Worm (Caenorhabditis elegans) whole organism, midembryonic: Measurements from ENCODE around the gene lelo-1.

Experiments
- flt-1 ChIP-seq: fragments of 200-800 bp; sonication (Bioruptor generic); IDR thresholded peaks from 2 replicates; pipeline ENCODE4 v1.3.6; 2022; ENCODE audit warnings: missing genetic modification characterization, missing compliant biosample characterization
- klf-2 ChIP-seq: fragments of 200-800 bp; sonication (Bioruptor generic); conservative IDR thresholded peaks from 2 replicates; pipeline ENCODE4 v1.3.6; 2022; ENCODE audit warnings: missing genetic modification reagents, missing genetic modification characterization, missing compliant biosample characterization
- med-1 ChIP-seq: sonication (generic microtip); optimal IDR thresholded peaks from 2 replicates; lab custom pipeline; 2017; ENCODE audit warnings: missing genetic modification characterization, mild to moderate bottlenecking, missing compliant biosample characterization, antibody characterized with exemption, missing genetic modification reagents; ENCODE audit not compliant: insufficient read depth
- ref-1 ChIP-seq: fragments of 200-800 bp; sonication (Bioruptor generic); conservative IDR thresholded peaks from 2 replicates; pipeline ENCODE4 v1.3.6; 2022; ENCODE audit warnings: missing genetic modification reagents, missing genetic modification characterization, missing compliant biosample characterization
- tab-1 ChIP-seq: fragments of 200-800 bp; sonication (Bioruptor generic); IDR thresholded peaks from 2 replicates; pipeline ENCODE4 v1.3.6; 2022; ENCODE audit warnings: missing genetic modification characterization, missing compliant biosample characterization
- ztf-29 ChIP-seq: fragments of 200-800 bp; sonication (Bioruptor generic); IDR thresholded peaks from 2 replicates; pipeline ENCODE4 v1.3.6; 2022; ENCODE audit warnings: missing genetic modification reagents, missing genetic modification characterization, missing compliant biosample characterization

DNA sequence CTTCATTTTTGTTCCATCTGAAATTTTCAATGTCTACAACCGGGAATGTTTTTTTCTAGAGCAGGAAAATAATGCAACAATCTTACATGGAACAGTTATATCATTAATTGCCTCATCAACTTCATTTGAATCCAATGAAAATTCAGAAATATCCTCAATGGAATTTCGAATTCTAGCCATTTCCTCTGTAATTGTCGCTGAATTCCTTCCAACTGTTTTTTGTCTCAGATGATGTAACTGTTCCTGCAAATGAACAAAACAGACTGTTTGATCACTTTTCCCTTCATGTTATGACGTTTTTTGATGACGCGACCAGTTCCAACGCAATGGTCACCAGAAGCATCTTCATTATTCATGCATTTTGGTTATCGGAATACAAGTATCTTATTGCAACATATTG lies 24.7 kb upstream of the lelo-1 start:
- no peak for TF ChIP-seq ref-1 (GFP tag; lab: Robert Waterston, UW)
- no peak for TF ChIP-seq flt-1 (GFP tag; lab: Robert Waterston, UW)
- TF ChIP-seq klf-2 = no peak
- TF ChIP-seq med-1 (GFP tag; lab: Kevin White, UChicago) = no peak
- TF ChIP-seq tab-1 (GFP tag; lab: Robert Waterston, UW) = no peak
- no peak for TF ChIP-seq ztf-29
